Fruit fly (Drosophila melanogaster) whole organism, adult: ENCODE data around the gene vig2.

Experiments used
- CG11617 ChIP-seq: fragments of 200-800 bp; sonication (Bioruptor generic); optimal IDR thresholded peaks from 2 replicates; lab custom pipeline; 2017; ENCODE audit warnings: mild to moderate bottlenecking, missing biosample characterization, missing genetic modification reagents, missing genetic modification characterization
- CG1620 ChIP-seq: fragments of 200-800 bp; sonication (Bioruptor generic); optimal IDR thresholded peaks from 2 replicates; lab custom pipeline; 2016; ENCODE audit warnings: missing biosample characterization, missing genetic modification characterization
- CG7045 ChIP-seq: fragments of 200-800 bp; sonication (Bioruptor generic); optimal IDR thresholded peaks from 2 replicates; lab custom pipeline; 2017; ENCODE audit warnings: missing biosample characterization, mild to moderate bottlenecking, missing genetic modification characterization
- Clk ChIP-seq: fragments of 200-800 bp; sonication (Bioruptor generic); optimal IDR thresholded peaks from 2 replicates; lab custom pipeline; 2017; ENCODE audit warnings: missing biosample characterization, missing genetic modification characterization
- cic ChIP-seq: fragments of 200-800 bp; sonication (Bioruptor generic); optimal IDR thresholded peaks from 2 replicates; lab custom pipeline; 2017; ENCODE audit warnings: missing biosample characterization, mild to moderate bottlenecking, missing genetic modification characterization, moderate library complexity
- cnc ChIP-seq, 2 experiments: fragments of >200 bp; optimal IDR thresholded peaks; 2 replicates each; lab custom pipeline; 2017
- kay ChIP-seq: fragments of 200-800 bp; sonication (Bioruptor generic); peaks from one replicate; lab custom pipeline; 2016; ENCODE audit warnings: missing biosample characterization, missing genetic modification characterization, borderline replicate concordance
- ovo ChIP-seq: fragments of 200-800 bp; sonication (Bioruptor generic); optimal IDR thresholded peaks from 2 replicates; lab custom pipeline; 2016; ENCODE audit warnings: missing biosample characterization, missing genetic modification characterization

dm6 chr3R:25077280-25077820 lies 45.8 kb upstream of the vig2 start:
- TF ChIP-seq CG1620 (GFP tag; lab: Kevin White, UChicago) (no peak), kay (GFP tag; lab: Kevin White, UChicago) (no peak), ovo (GFP tag; lab: Kevin White, UChicago) (no peak), CG11617 (GFP tag; lab: Kevin White, UChicago) (no peak), cic (GFP tag; lab: Kevin White, UChicago) (no peak), cnc (optimal IDR thresholded peaks at IDR 0.05; lab: Kevin White, UChicago) (no peak), Clk (GFP tag; lab: Kevin White, UChicago) (no peak), CG7045 (GFP tag; lab: Kevin White, UChicago) (no peak)
